Worm (Caenorhabditis elegans): ENCODE measurements around the gene K02E7.1.

- TF ChIP-seq egl-27 (tag; optimal IDR thresholded peaks at IDR 0.05) (no peak), ztf-11 (tag; optimal IDR thresholded peaks at IDR 0.05) (no peak), jun-1 (tag; optimal IDR thresholded peaks at IDR 0.05) (no peak), zag-1 (tag; optimal IDR thresholded peaks at IDR 0.05) (no peak), elt-1 (tag; optimal IDR thresholded peaks at IDR 0.05) (no peak), R02D3.7 (tag; optimal IDR thresholded peaks at IDR 0.05) (no peak), nhr-11 (tag; optimal IDR thresholded peaks at IDR 0.05) (no peak), elt-3 (tag; optimal IDR thresholded peaks at IDR 0.05) (no peak), fos-1 (tag; optimal IDR thresholded peaks at IDR 0.05) (no peak), nfya-1 (tag; optimal IDR thresholded peaks at IDR 0.05; ENCODE audit: insufficient read depth) (no peak), unc-62 (GFP tag; optimal IDR thresholded peaks at IDR 0.05) (no peak), ceh-16 (tag; optimal IDR thresholded peaks at IDR 0.05) (no peak), ceh-9 (tag; optimal IDR thresholded peaks at IDR 0.05) (no peak)
Observed at ce11 chrII:1130241-1130640, 47.3 kb downstream of the K02E7.1 start.
